Fruit fly (Drosophila melanogaster): ENCODE results near the gene Vps24.

The Vps24 gene

dm6 chr3R:4310683-4311066, at the start of gene Vps24:
TSS of gene Vps24 (minus strand) at chr3R:4310947.
- TF ChIP-seq Jra (GFP tag; optimal IDR thresholded peaks at IDR 0.05) (peak; percentile 64), h (GFP tag; optimal IDR thresholded peaks at IDR 0.05) (no peak)

- TF ChIP-seq Myc (optimal IDR thresholded peaks at IDR 0.05) (no peak), fru (GFP tag; optimal IDR thresholded peaks at IDR 0.05) (no peak), Sp1 (GFP tag; optimal IDR thresholded peaks at IDR 0.05) (no peak), CG32264 (GFP tag; optimal IDR thresholded peaks at IDR 0.05) (no peak), Jra (GFP tag; optimal IDR thresholded peaks at IDR 0.05) (no peak), OdsH (GFP tag; optimal IDR thresholded peaks at IDR 0.05) (no peak), pan (optimal IDR thresholded peaks at IDR 0.05) (no peak), Hr83 (GFP tag; optimal IDR thresholded peaks at IDR 0.05; ENCODE audit: poor library complexity, severe bottlenecking) (no peak), dl (GFP tag; optimal IDR thresholded peaks at IDR 0.05; ENCODE audit: insufficient read depth in 1 of 2, partially characterized antibody in 2 of 2) (no peak), N (GFP tag; optimal IDR thresholded peaks at IDR 0.05) (no peak), ey (GFP tag; optimal IDR thresholded peaks at IDR 0.05) (no peak), sv (GFP tag; optimal IDR thresholded peaks at IDR 0.05) (no peak), dsf (GFP tag; optimal IDR thresholded peaks at IDR 0.05; ENCODE audit: borderline replicate concordance) (no peak), jim (GFP tag; optimal IDR thresholded peaks at IDR 0.05) (no peak), usp (GFP tag; optimal IDR thresholded peaks at IDR 0.05) (no peak), woc (GFP tag; optimal IDR thresholded peaks at IDR 0.05) (no peak)
These were observed 48.9 kb upstream of the Vps24 start, which contains the start of gene CG1090 for dm6 chr3R:4359625-4360024. TSS of gene CG1090 (plus strand) at chr3R:4359883.

dm6 chr3R:4353569-4353968, 42.8 kb upstream of the Vps24 start:
- TF ChIP-seq sage (GFP tag; optimal IDR thresholded peaks at IDR 0.05) (no peak), Mio (GFP tag; optimal IDR thresholded peaks at IDR 0.05) (no peak), N (GFP tag; optimal IDR thresholded peaks at IDR 0.05) (no peak), jim (GFP tag; optimal IDR thresholded peaks at IDR 0.05) (no peak)

dm6 chr3R:4350199-4350598, 39.5 kb upstream of the Vps24 start:
- TF ChIP-seq brk (GFP tag; optimal IDR thresholded peaks at IDR 0.05) (no peak), woc (GFP tag; optimal IDR thresholded peaks at IDR 0.05) (no peak), Sp1 (GFP tag; optimal IDR thresholded peaks at IDR 0.05) (no peak), CrebA (GFP tag; optimal IDR thresholded peaks at IDR 0.05; ENCODE audit: borderline replicate concordance) (no peak), jim (GFP tag; optimal IDR thresholded peaks at IDR 0.05) (no peak), tai (GFP tag; optimal IDR thresholded peaks at IDR 0.05) (no peak), Hr78 (GFP tag; optimal IDR thresholded peaks at IDR 0.05) (no peak), N (GFP tag; optimal IDR thresholded peaks at IDR 0.05) (no peak)

- TF ChIP-seq brk (GFP tag; optimal IDR thresholded peaks at IDR 0.05), result no peak
- no peak for TF ChIP-seq jim (GFP tag; optimal IDR thresholded peaks at IDR 0.05)
- TF ChIP-seq br (GFP tag; optimal IDR thresholded peaks at IDR 0.05), result no peak
- TF ChIP-seq rgr (GFP tag; optimal IDR thresholded peaks at IDR 0.05), result no peak
- no peak for TF ChIP-seq dsf (GFP tag; optimal IDR thresholded peaks at IDR 0.05; ENCODE audit: borderline replicate concordance)
- TF ChIP-seq usp (GFP tag; optimal IDR thresholded peaks at IDR 0.05), result no peak
- no peak for TF ChIP-seq Mio (GFP tag; optimal IDR thresholded peaks at IDR 0.05)
- TF ChIP-seq CrebA (GFP tag; optimal IDR thresholded peaks at IDR 0.05; ENCODE audit: borderline replicate concordance), result no peak
- no peak for TF ChIP-seq GATAd (GFP tag; optimal IDR thresholded peaks at IDR 0.05)
- TF ChIP-seq Hnf4 (GFP tag; optimal IDR thresholded peaks at IDR 0.05), result no peak
These were observed 37.6 kb upstream of the Vps24 start for dm6 chr3R:4348197-4348814.

- no peak for TF ChIP-seq woc (GFP tag; optimal IDR thresholded peaks at IDR 0.05)
- peak; percentile 2 for TF ChIP-seq Dfd (GFP tag; optimal IDR thresholded peaks at IDR 0.05)
These were observed 35.9 kb upstream of the Vps24 start, which contains the start of gene hkb for dm6 chr3R:4346636-4347035. TSS of gene hkb (minus strand) at chr3R:4346646.

dm6 chr3R:4341177-4341576, 30.4 kb upstream of the Vps24 start:
- no peak for TF ChIP-seq br (GFP tag; optimal IDR thresholded peaks at IDR 0.05)
- TF ChIP-seq Dif (GFP tag; optimal IDR thresholded peaks at IDR 0.05; ENCODE audit: partially characterized antibody), result no peak
- TF ChIP-seq CG32264 (GFP tag; optimal IDR thresholded peaks at IDR 0.05), result no peak
- TF ChIP-seq dl (GFP tag; optimal IDR thresholded peaks at IDR 0.05; ENCODE audit: insufficient read depth in 1 of 2, partially characterized antibody in 2 of 2), result no peak
- TF ChIP-seq OdsH (GFP tag; optimal IDR thresholded peaks at IDR 0.05), result no peak
- TF ChIP-seq h (GFP tag; optimal IDR thresholded peaks at IDR 0.05), result no peak
- TF ChIP-seq sage (GFP tag; optimal IDR thresholded peaks at IDR 0.05), result no peak
- no peak for TF ChIP-seq GATAd (GFP tag; optimal IDR thresholded peaks at IDR 0.05)
- no peak for TF ChIP-seq psq (GFP tag; optimal IDR thresholded peaks at IDR 0.05)
- TF ChIP-seq woc (GFP tag; optimal IDR thresholded peaks at IDR 0.05), result no peak
- TF ChIP-seq sv (GFP tag; optimal IDR thresholded peaks at IDR 0.05), result no peak
- no peak for TF ChIP-seq CrebA (GFP tag; optimal IDR thresholded peaks at IDR 0.05; ENCODE audit: borderline replicate concordance)

Data from whole organism, wandering third instar larva.